Fruit fly (Drosophila melanogaster) whole organism, embryonic: Measurements from ENCODE around the gene Bap111.
A peak's percentile ranks its signal among the peaks of the same experiment; 100 is the strongest.

Experiments used
- CG10321 ChIP-seq: fragments of 200-800 bp; sonication (Bioruptor generic); IDR thresholded peaks from 2 replicates; pipeline ENCODE4 v1.3.6; 2022; ENCODE audit warnings: missing biosample characterization, missing genetic modification characterization
- CG10654 ChIP-seq: fragments of 200-800 bp; sonication (Bioruptor generic); optimal IDR thresholded peaks from 2 replicates; lab custom pipeline; 2016; ENCODE audit warnings: missing biosample characterization, missing genetic modification characterization
- CG10959 ChIP-seq: fragments of 200-800 bp; sonication (Bioruptor generic); IDR thresholded peaks from 2 replicates; pipeline ENCODE4 v1.3.6; 2022; ENCODE audit warnings: missing biosample characterization, missing genetic modification characterization
- CG11504 ChIP-seq: fragments of 200-800 bp; sonication (Bioruptor generic); optimal IDR thresholded peaks from 3 replicates; lab custom pipeline; 2019; ENCODE audit warnings: missing biosample characterization, mild to moderate bottlenecking, missing genetic modification characterization, moderate library complexity
- CG11696 ChIP-seq: fragments of 200-800 bp; sonication (Bioruptor generic); IDR thresholded peaks from 2 replicates; pipeline ENCODE4 v1.3.6; 2022; ENCODE audit warnings: missing biosample characterization, missing genetic modification characterization
- CG12219 ChIP-seq: fragments of 200-800 bp; sonication (Bioruptor generic); optimal IDR thresholded peaks from 3 replicates; lab custom pipeline; 2018; ENCODE audit warnings: missing biosample characterization, mild to moderate bottlenecking, missing genetic modification characterization
- CG12769 ChIP-seq: fragments of 200-800 bp; sonication (Bioruptor generic); optimal IDR thresholded peaks from 2 replicates; lab custom pipeline; 2019; ENCODE audit warnings: missing biosample characterization, mild to moderate bottlenecking, missing genetic modification characterization, moderate library complexity
- CG1602 ChIP-seq: fragments of 200-800 bp; sonication (Bioruptor generic); optimal IDR thresholded peaks from 3 replicates; lab custom pipeline; 2016; ENCODE audit warnings: missing biosample characterization, missing genetic modification characterization
- CG17186 ChIP-seq: fragments of 200-800 bp; sonication (Bioruptor generic); optimal IDR thresholded peaks from 3 replicates; lab custom pipeline; 2017; ENCODE audit warnings: missing biosample characterization, missing genetic modification reagents, missing genetic modification characterization
- CG17361 ChIP-seq: fragments of 200-800 bp; sonication (Bioruptor generic); IDR thresholded peaks from 3 replicates; pipeline ENCODE4 v1.3.6; 2022; ENCODE audit warnings: missing biosample characterization, missing genetic modification characterization
- CG17802 ChIP-seq: fragments of 200-800 bp; sonication (Bioruptor generic); optimal IDR thresholded peaks from 2 replicates; lab custom pipeline; 2018; ENCODE audit warnings: missing biosample characterization, mild to moderate bottlenecking, missing genetic modification characterization, moderate library complexity
- CG2889 ChIP-seq: fragments of 200-800 bp; sonication (Bioruptor generic); IDR thresholded peaks from 3 replicates; pipeline ENCODE4 v1.3.6; 2022; ENCODE audit warnings: missing biosample characterization, missing genetic modification characterization
- CG30431 ChIP-seq: fragments of 200-800 bp; sonication (Bioruptor generic); optimal IDR thresholded peaks from 2 replicates; lab custom pipeline; 2017; ENCODE audit warnings: missing biosample characterization, missing genetic modification characterization
- CG32532 ChIP-seq: fragments of 200-800 bp; sonication (Bioruptor generic); IDR thresholded peaks from 2 replicates; pipeline ENCODE4 v1.3.6; 2022; ENCODE audit warnings: missing biosample characterization, missing genetic modification characterization
- CG34376 ChIP-seq: fragments of 200-800 bp; sonication (Bioruptor generic); optimal IDR thresholded peaks from 2 replicates; lab custom pipeline; 2018; ENCODE audit warnings: missing biosample characterization, mild to moderate bottlenecking, missing genetic modification characterization
- CG4820 ChIP-seq: fragments of 200-800 bp; sonication (Bioruptor generic); optimal IDR thresholded peaks from 3 replicates; lab custom pipeline; 2016; ENCODE audit warnings: missing biosample characterization, missing genetic modification characterization
- CG4854 ChIP-seq: fragments of 200-800 bp; sonication (Bioruptor generic); optimal IDR thresholded peaks from 2 replicates; lab custom pipeline; 2016; ENCODE audit warnings: missing biosample characterization, missing genetic modification characterization, inconsistent platforms
- CG5953 ChIP-seq: fragments of 200-800 bp; sonication (Bioruptor generic); IDR thresholded peaks from 2 replicates; pipeline ENCODE4 v1.3.6; 2022; ENCODE audit warnings: missing biosample characterization, missing genetic modification characterization
- CkIIα-i1 ChIP-seq: fragments of 200-800 bp; sonication (Bioruptor generic); IDR thresholded peaks from 2 replicates; pipeline ENCODE4 v1.3.6; 2022; ENCODE audit warnings: missing biosample characterization, missing genetic modification characterization
- CrebB ChIP-seq: fragments of 200-800 bp; sonication (Bioruptor generic); optimal IDR thresholded peaks from 3 replicates; lab custom pipeline; 2018; ENCODE audit warnings: missing biosample characterization, mild to moderate bottlenecking, missing genetic modification characterization
- Dip2 ChIP-seq: fragments of 200-800 bp; sonication (Bioruptor generic); IDR thresholded peaks from 2 replicates; pipeline ENCODE4 v1.3.6; 2022; ENCODE audit warnings: missing biosample characterization, missing genetic modification characterization
- Eip74EF ChIP-seq, 2 experiments: fragments of 200-800 bp in 1 of 2; fragments of >200 bp in 1 of 2; sonication (Bioruptor generic) in 1 of 2; optimal IDR thresholded peaks; 2 replicates each; lab custom pipeline; 2017 to 2019; ENCODE audit warnings: missing biosample characterization in 2 of 2, missing genetic modification characterization in 2 of 2, mild to moderate bottlenecking in 1 of 2, moderate library complexity in 1 of 2
- HLHmδ ChIP-seq: fragments of 200-800 bp; sonication (Bioruptor generic); optimal IDR thresholded peaks from 2 replicates; lab custom pipeline; 2018; ENCODE audit warnings: missing biosample characterization, mild to moderate bottlenecking, missing genetic modification characterization, moderate library complexity
- Lpt ChIP-seq: fragments of >200 bp; optimal IDR thresholded peaks from 2 replicates; lab custom pipeline; 2018; ENCODE audit warnings: missing biosample characterization, missing genetic modification characterization
- Nf-YB ChIP-seq: fragments of 200-800 bp; sonication (Bioruptor generic); optimal IDR thresholded peaks from 3 replicates; lab custom pipeline; 2019; ENCODE audit warnings: missing biosample characterization, mild to moderate bottlenecking, missing genetic modification characterization, moderate library complexity
- Ssrp ChIP-seq: fragments of 200-800 bp; sonication (Bioruptor generic); optimal IDR thresholded peaks from 2 replicates; lab custom pipeline; 2018; ENCODE audit warnings: missing biosample characterization, mild to moderate bottlenecking, missing genetic modification characterization, moderate library complexity
- Tbp ChIP-seq: fragments of >200 bp; optimal IDR thresholded peaks from 2 replicates; lab custom pipeline; 2018; ENCODE audit warnings: missing biosample characterization, missing genetic modification characterization
- Xrp1 ChIP-seq: fragments of 200-800 bp; sonication (Bioruptor generic); IDR thresholded peaks from 2 replicates; pipeline ENCODE4 v1.3.6; 2022; ENCODE audit warnings: missing biosample characterization, missing genetic modification characterization
- ash1 ChIP-seq: fragments of 200-800 bp; sonication (Bioruptor generic); optimal IDR thresholded peaks from 2 replicates; lab custom pipeline; 2018; ENCODE audit warnings: missing biosample characterization, mild to moderate bottlenecking, missing genetic modification characterization
- cato ChIP-seq: fragments of 200-800 bp; sonication (Bioruptor generic); optimal IDR thresholded peaks from 2 replicates; lab custom pipeline; 2016; ENCODE audit warnings: missing biosample characterization, missing genetic modification characterization, borderline replicate concordance
- corto ChIP-seq: fragments of 200-800 bp; sonication (Bioruptor generic); optimal IDR thresholded peaks from 2 replicates; lab custom pipeline; 2016; ENCODE audit warnings: missing biosample characterization, mild to moderate bottlenecking, missing genetic modification characterization, moderate library complexity
- dati ChIP-seq: fragments of 200-800 bp; sonication (Bioruptor generic); IDR thresholded peaks from 2 replicates; pipeline ENCODE4 v1.3.6; 2022; ENCODE audit warnings: missing biosample characterization, missing genetic modification characterization
- eve ChIP-seq, 2 experiments: fragments of >200 bp; optimal IDR thresholded peaks; 2 replicates each; lab custom pipeline; 2017; ENCODE audit warnings: missing biosample characterization in 2 of 2, missing genetic modification characterization in 2 of 2
- exex ChIP-seq: fragments of 200-800 bp; sonication (Bioruptor generic); optimal IDR thresholded peaks from 4 replicates; lab custom pipeline; 2018; ENCODE audit warnings: missing biosample characterization, mild to moderate bottlenecking, missing genetic modification characterization, moderate library complexity
- fru ChIP-seq: fragments of >200 bp; optimal IDR thresholded peaks from 2 replicates; lab custom pipeline; 2017
- gce ChIP-seq: fragments of 200-800 bp; sonication (Bioruptor generic); IDR thresholded peaks from 3 replicates; pipeline ENCODE4 v1.3.6; 2022; ENCODE audit warnings: missing biosample characterization, missing genetic modification characterization
- ken ChIP-seq: fragments of 200-800 bp; sonication (Bioruptor generic); IDR thresholded peaks from 3 replicates; pipeline ENCODE4 v1.3.6; 2022; ENCODE audit warnings: missing biosample characterization, missing genetic modification characterization
- mld ChIP-seq: fragments of 200-800 bp; sonication (Bioruptor generic); IDR thresholded peaks from 3 replicates; pipeline ENCODE4 v1.3.6; 2022; ENCODE audit warnings: missing biosample characterization, missing genetic modification characterization; ENCODE audit not compliant: partially characterized antibody
- pfk ChIP-seq: fragments of 200-800 bp; sonication (Bioruptor generic); optimal IDR thresholded peaks from 2 replicates; lab custom pipeline; 2018; ENCODE audit warnings: missing biosample characterization, mild to moderate bottlenecking, missing genetic modification characterization, moderate library complexity
- prd ChIP-seq, 3 experiments: fragments of >200 bp in 2 of 3; fragments of 200-800 bp in 1 of 3; sonication (Bioruptor generic) in 1 of 3; optimal IDR thresholded peaks in 2 of 3; IDR thresholded peaks in 1 of 3; 2 replicates in 2 of 3; 3 replicates in 1 of 3; pipeline versions ENCODE4 v1.3.6 to Lab custom; 2017 to 2022; ENCODE audit warnings: missing biosample characterization in 1 of 3, missing genetic modification characterization in 1 of 3
- ro ChIP-seq: fragments of 200-800 bp; sonication (Bioruptor generic); IDR thresholded peaks from 2 replicates; pipeline ENCODE4 v1.3.6; 2022; ENCODE audit warnings: missing biosample characterization, missing genetic modification characterization
- run ChIP-seq: fragments of 200-800 bp; sonication (Bioruptor generic); optimal IDR thresholded peaks from 3 replicates; lab custom pipeline; 2018; ENCODE audit warnings: missing biosample characterization, mild to moderate bottlenecking, missing genetic modification characterization
- sc ChIP-seq, 3 experiments: fragments of >200 bp in 2 of 3; fragments of 200-800 bp in 1 of 3; sonication (Bioruptor generic) in 1 of 3; optimal IDR thresholded peaks; 2 replicates in 2 of 3; 3 replicates in 1 of 3; lab custom pipeline; 2017; ENCODE audit warnings: mild to moderate bottlenecking in 1 of 3, missing biosample characterization in 1 of 3, missing genetic modification characterization in 1 of 3, missing genetic modification reagents in 1 of 3
- sens-2 ChIP-seq: fragments of 200-800 bp; sonication (Bioruptor generic); IDR thresholded peaks from 2 replicates; pipeline ENCODE4 v1.3.6; 2022; ENCODE audit warnings: missing biosample characterization, missing genetic modification characterization
- shn ChIP-seq: fragments of 200-800 bp; sonication (Bioruptor generic); optimal IDR thresholded peaks from 3 replicates; lab custom pipeline; 2016; ENCODE audit warnings: missing biosample characterization, missing genetic modification characterization
- sima ChIP-seq: fragments of 200-800 bp; sonication (Bioruptor generic); optimal IDR thresholded peaks from 2 replicates; lab custom pipeline; 2016; ENCODE audit warnings: missing biosample characterization, missing genetic modification characterization
- sisA ChIP-seq: fragments of 200-800 bp; sonication (Bioruptor generic); IDR thresholded peaks from 2 replicates; pipeline ENCODE4 v1.3.6; 2022; ENCODE audit warnings: missing biosample characterization, missing genetic modification characterization
- sqz ChIP-seq: fragments of 200-800 bp; sonication (Bioruptor generic); optimal IDR thresholded peaks from 3 replicates; lab custom pipeline; 2018; ENCODE audit warnings: missing biosample characterization, mild to moderate bottlenecking, missing genetic modification characterization
- tap ChIP-seq: fragments of 200-800 bp; optimal IDR thresholded peaks from 3 replicates; lab custom pipeline; 2019; ENCODE audit warnings: missing biosample characterization, mild to moderate bottlenecking, missing genetic modification characterization, moderate library complexity
- tin ChIP-seq: fragments of 200-800 bp; sonication (Bioruptor generic); optimal IDR thresholded peaks from 3 replicates; lab custom pipeline; 2016; ENCODE audit warnings: missing biosample characterization, missing genetic modification characterization
- z ChIP-seq: fragments of 200-800 bp; sonication (Bioruptor generic); IDR thresholded peaks from 3 replicates; pipeline ENCODE4 v1.3.6; 2022; ENCODE audit warnings: missing biosample characterization, missing genetic modification characterization
- zen ChIP-seq: fragments of 200-800 bp; sonication (Bioruptor generic); optimal IDR thresholded peaks from 3 replicates; lab custom pipeline; 2018; ENCODE audit warnings: missing biosample characterization, mild to moderate bottlenecking, missing genetic modification characterization, moderate library complexity

Gene Bap111

DNA sequence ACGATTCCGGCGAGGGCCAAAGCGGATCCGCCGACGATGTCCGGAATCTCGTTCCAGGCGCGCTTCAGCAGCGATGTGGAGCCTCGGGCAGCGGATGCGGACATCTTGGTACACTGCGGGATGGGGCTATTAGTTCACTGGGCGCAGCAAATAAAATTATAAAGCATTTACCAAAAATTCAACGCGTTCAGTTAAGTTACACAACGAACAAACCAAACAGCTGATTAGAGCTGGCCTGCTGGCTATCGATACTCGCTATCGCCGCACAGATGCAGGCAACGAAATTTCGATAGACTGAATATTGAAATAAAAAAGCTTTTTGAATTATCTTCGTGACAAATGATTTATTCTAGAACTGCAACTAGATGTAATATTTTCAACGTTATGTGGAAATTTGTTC is 10.6 kb downstream of the Bap111 start, which contains the start of gene NdufA3 (continued):
- TF ChIP-seq sisA (GFP tag; lab: Robert Waterston, UW) = no peak
- no peak for TF ChIP-seq tin (GFP tag; lab: Kevin White, UChicago)
- TF ChIP-seq sima (GFP tag; lab: Kevin White, UChicago) = no peak
- no peak for TF ChIP-seq CkIIα-i1
- no peak for TF ChIP-seq eve (GFP tag; optimal IDR thresholded peaks at IDR 0.05; lab: Kevin White, UChicago)
- no peak for TF ChIP-seq CG4820 (GFP tag; lab: Kevin White, UChicago)
- TF ChIP-seq Eip74EF (GFP tag; optimal IDR thresholded peaks at IDR 0.05; lab: Kevin White, UChicago) = no peak
- TF ChIP-seq CG10654 (GFP tag; lab: Kevin White, UChicago) = no peak
- TF ChIP-seq CG12769 (tag; lab: Kevin White, UChicago) = no peak
- TF ChIP-seq mld = 0 out of 3 replicates have a peak, but pooled peaks have one; percentile 40
- TF ChIP-seq corto (GFP tag; lab: Kevin White, UChicago) = no peak
- no peak for TF ChIP-seq CG32532 (GFP tag; lab: Robert Waterston, UW)
- TF ChIP-seq run (tag; lab: Kevin White, UChicago) = no peak
- TF ChIP-seq CG1602 (GFP tag; lab: Kevin White, UChicago) = no peak
- no peak for TF ChIP-seq gce (GFP tag; lab: Robert Waterston, UW)
- no peak for TF ChIP-seq pfk (GFP tag; lab: Kevin White, UChicago)
- no peak for TF ChIP-seq exex
- TF ChIP-seq Dip2 (GFP tag; lab: Robert Waterston, UW) = no peak
- no peak for TF ChIP-seq Lpt (GFP tag; lab: Kevin White, UChicago)
- TF ChIP-seq sqz (GFP tag; lab: Kevin White, UChicago) = no peak
- no peak for TF ChIP-seq ro (GFP tag; lab: Robert Waterston, UW)
- TF ChIP-seq ash1 = no peak
- no peak for TF ChIP-seq CG10959 (GFP tag; lab: Robert Waterston, UW)
- no peak for TF ChIP-seq HLHmδ (GFP tag; lab: Kevin White, UChicago)
- TF ChIP-seq Nf-YB (GFP tag; lab: Kevin White, UChicago) = no peak
- no peak for TF ChIP-seq sc (optimal IDR thresholded peaks at IDR 0.05; lab: Kevin White, UChicago)
- TF ChIP-seq sc (GFP tag; optimal IDR thresholded peaks at IDR 0.05; lab: Kevin White, UChicago) = no peak
- TF ChIP-seq ken = no peak
- no peak for TF ChIP-seq CG17361 (GFP tag; lab: Robert Waterston, UW)
- no peak for TF ChIP-seq Xrp1 (GFP tag; lab: Robert Waterston, UW)
- no peak for TF ChIP-seq CG2889 (GFP tag; lab: Robert Waterston, UW)
- no peak for TF ChIP-seq CG10321 (GFP tag; lab: Robert Waterston, UW)
- TF ChIP-seq zen (tag; lab: Kevin White, UChicago) = no peak
- no peak for TF ChIP-seq Ssrp (tag; lab: Kevin White, UChicago)
- TF ChIP-seq Tbp (GFP tag; lab: Kevin White, UChicago) = no peak
- no peak for TF ChIP-seq CrebB
- TF ChIP-seq CG12219 (GFP tag; lab: Kevin White, UChicago) = no peak
- TF ChIP-seq CG5953 (GFP tag; lab: Robert Waterston, UW) = no peak
- no peak for TF ChIP-seq CG30431 (GFP tag; lab: Kevin White, UChicago)
- no peak for TF ChIP-seq prd (optimal IDR thresholded peaks at IDR 0.05; lab: Kevin White, UChicago)
- TF ChIP-seq prd (GFP tag; IDR thresholded peaks at IDR 0.05; lab: Robert Waterston, UW) = no peak
- TF ChIP-seq CG11696 (GFP tag; lab: Robert Waterston, UW) = no peak
- TF ChIP-seq CG4854 (GFP tag; lab: Kevin White, UChicago) = no peak
- no peak for TF ChIP-seq shn (GFP tag; lab: Kevin White, UChicago)
- no peak for TF ChIP-seq dati (GFP tag; lab: Robert Waterston, UW)
- TF ChIP-seq CG17186 (GFP tag; lab: Kevin White, UChicago) = no peak
- no peak for TF ChIP-seq tap (tag; lab: Kevin White, UChicago)
- TF ChIP-seq fru (lab: Kevin White, UChicago) = no peak
- TF ChIP-seq cato (GFP tag; lab: Kevin White, UChicago) = no peak
- no peak for TF ChIP-seq CG11504 (tag; lab: Kevin White, UChicago)
- no peak for TF ChIP-seq sens-2 (GFP tag; lab: Robert Waterston, UW)
- no peak for TF ChIP-seq CG34376 (GFP tag; lab: Kevin White, UChicago)
- no peak for TF ChIP-seq CG17802 (tag; lab: Kevin White, UChicago)
- TF ChIP-seq z = no peak
